Worm (Caenorhabditis elegans) whole organism, mixed stage, embryonic: Measurements from ENCODE around the gene tre-3.

Experiments used
- M03D4.4 ChIP-seq: sonication (generic microtip); optimal IDR thresholded peaks from 2 replicates; lab custom pipeline; 2017; ENCODE audit warnings: mild to moderate bottlenecking, missing genetic modification characterization, missing compliant biosample characterization
- bed-3 ChIP-seq: fragments of 200-800 bp; sonication (Bioruptor generic); optimal IDR thresholded peaks from 3 replicates; lab custom pipeline; 2018; ENCODE audit warnings: mild to moderate bottlenecking, missing genetic modification characterization, moderate library complexity, missing compliant biosample characterization
- blmp-1 ChIP-seq: fragments of 150-350 bp; optimal IDR thresholded peaks from 2 replicates; lab custom pipeline; 2014; ENCODE audit warnings: missing biosample characterization, missing genetic modification characterization
- ceh-39 ChIP-seq: fragments of 150-350 bp; optimal IDR thresholded peaks from 2 replicates; lab custom pipeline; 2014; ENCODE audit warnings: missing biosample characterization, missing genetic modification characterization
- ceh-43 ChIP-seq: fragments of 200-800 bp; sonication (Bioruptor generic); optimal IDR thresholded peaks from 2 replicates; lab custom pipeline; 2018; ENCODE audit warnings: mild to moderate bottlenecking, missing genetic modification characterization, moderate library complexity, missing compliant biosample characterization
- ces-1 ChIP-seq: fragments of 150-350 bp; optimal IDR thresholded peaks from 2 replicates; lab custom pipeline; 2014; ENCODE audit warnings: missing biosample characterization, missing genetic modification reagents, missing genetic modification characterization
- cnd-1 ChIP-seq: fragments of 200-800 bp; sonication (Bioruptor generic); optimal IDR thresholded peaks from 2 replicates; lab custom pipeline; 2018; ENCODE audit warnings: mild to moderate bottlenecking, missing genetic modification characterization, missing compliant biosample characterization
- drap-1 ChIP-seq: fragments of 200-800 bp; sonication (Bioruptor generic); optimal IDR thresholded peaks from 3 replicates; lab custom pipeline; 2018; ENCODE audit warnings: mild to moderate bottlenecking, missing genetic modification characterization, missing compliant biosample characterization
- elt-1 ChIP-seq: sonication (generic microtip); optimal IDR thresholded peaks from 2 replicates; lab custom pipeline; 2017; ENCODE audit warnings: missing genetic modification characterization, mild to moderate bottlenecking, missing compliant biosample characterization, antibody characterized with exemption, moderate library complexity, borderline replicate concordance; ENCODE audit not compliant: insufficient read depth
- elt-3 ChIP-seq: fragments of 150-350 bp; optimal IDR thresholded peaks from 2 replicates; lab custom pipeline; 2014; ENCODE audit warnings: missing biosample characterization, missing genetic modification characterization
- flh-1 ChIP-seq: fragments of 200-800 bp; sonication (Bioruptor generic); optimal IDR thresholded peaks from 2 replicates; lab custom pipeline; 2018; ENCODE audit warnings: mild to moderate bottlenecking, missing genetic modification characterization, moderate library complexity, missing compliant biosample characterization
- hlh-1 ChIP-seq: fragments of 150-350 bp; optimal IDR thresholded peaks from 2 replicates; lab custom pipeline; 2014; ENCODE audit warnings: missing biosample characterization, missing genetic modification reagents, missing genetic modification characterization
- lin-13 ChIP-seq: fragments of 150-350 bp; optimal IDR thresholded peaks from 2 replicates; lab custom pipeline; 2014; ENCODE audit warnings: missing biosample characterization, missing genetic modification characterization
- lin-32 ChIP-seq: fragments of 200-800 bp; sonication (Bioruptor generic); optimal IDR thresholded peaks from 2 replicates; lab custom pipeline; 2018; ENCODE audit warnings: mild to moderate bottlenecking, missing genetic modification characterization, missing compliant biosample characterization
- lsy-2 ChIP-seq: fragments of 150-350 bp; optimal IDR thresholded peaks from 2 replicates; lab custom pipeline; 2014; ENCODE audit warnings: missing biosample characterization, missing genetic modification characterization
- mab-5 ChIP-seq: fragments of 150-350 bp; optimal IDR thresholded peaks from 2 replicates; lab custom pipeline; 2014; ENCODE audit warnings: missing biosample characterization, missing genetic modification characterization
- mep-1 ChIP-seq: fragments of 150-350 bp; optimal IDR thresholded peaks from 2 replicates; lab custom pipeline; 2017; ENCODE audit warnings: missing biosample characterization, missing genetic modification reagents, missing genetic modification characterization, inconsistent platforms
- mls-2 ChIP-seq: sonication (generic microtip); optimal IDR thresholded peaks from 2 replicates; lab custom pipeline; 2016; ENCODE audit warnings: mild to moderate bottlenecking, missing genetic modification characterization, moderate library complexity, missing compliant biosample characterization
- nhr-12 ChIP-seq: fragments of 150-350 bp; optimal IDR thresholded peaks from 2 replicates; lab custom pipeline; 2014; ENCODE audit warnings: missing biosample characterization, missing genetic modification characterization
- nhr-2 ChIP-seq: fragments of 150-350 bp; optimal IDR thresholded peaks from 2 replicates; lab custom pipeline; 2014; ENCODE audit warnings: missing biosample characterization, missing genetic modification characterization
- nhr-28 ChIP-seq: fragments of 150-350 bp; optimal IDR thresholded peaks from 2 replicates; lab custom pipeline; 2014; ENCODE audit warnings: missing biosample characterization, missing genetic modification characterization
- nhr-76 ChIP-seq: sonication (generic microtip); optimal IDR thresholded peaks from 2 replicates; lab custom pipeline; 2017; ENCODE audit warnings: missing biosample characterization, missing genetic modification characterization
- pha-4 ChIP-seq: fragments of 150-350 bp; optimal IDR thresholded peaks from 2 replicates; lab custom pipeline; 2018; ENCODE audit warnings: missing biosample characterization, missing genetic modification reagents, missing genetic modification characterization
- sem-2 ChIP-seq: fragments of 200-800 bp; sonication (Bioruptor generic); optimal IDR thresholded peaks from 2 replicates; lab custom pipeline; 2018; ENCODE audit warnings: mild to moderate bottlenecking, missing genetic modification characterization, missing compliant biosample characterization
- snpc-4 ChIP-seq: fragments of 150-350 bp; optimal IDR thresholded peaks from 2 replicates; lab custom pipeline; 2014; ENCODE audit warnings: missing biosample characterization, missing genetic modification characterization
- tbx-8 ChIP-seq: fragments of 200-800 bp; sonication (Bioruptor generic); optimal IDR thresholded peaks from 2 replicates; lab custom pipeline; 2018; ENCODE audit warnings: mild to moderate bottlenecking, missing genetic modification characterization, moderate library complexity, missing compliant biosample characterization
- unc-120 ChIP-seq: sonication (generic microtip); optimal IDR thresholded peaks from 2 replicates; lab custom pipeline; 2017; ENCODE audit warnings: missing genetic modification characterization, missing compliant biosample characterization; ENCODE audit not compliant: poor library complexity, severe bottlenecking
- unc-39 ChIP-seq: fragments of 150-350 bp; optimal IDR thresholded peaks from 2 replicates; lab custom pipeline; 2014; ENCODE audit warnings: missing biosample characterization, missing genetic modification characterization
- unc-62 ChIP-seq: fragments of 150-350 bp; optimal IDR thresholded peaks from 2 replicates; lab custom pipeline; 2014; ENCODE audit warnings: missing biosample characterization, missing genetic modification reagents, missing genetic modification characterization
- zip-8 ChIP-seq: fragments of 150-350 bp; optimal IDR thresholded peaks from 2 replicates; lab custom pipeline; 2014; ENCODE audit warnings: missing biosample characterization, missing genetic modification characterization
- ztf-11 ChIP-seq: fragments of 150-350 bp; optimal IDR thresholded peaks from 2 replicates; lab custom pipeline; 2014; ENCODE audit warnings: missing biosample characterization, missing genetic modification characterization

Gene tre-3

DNA sequence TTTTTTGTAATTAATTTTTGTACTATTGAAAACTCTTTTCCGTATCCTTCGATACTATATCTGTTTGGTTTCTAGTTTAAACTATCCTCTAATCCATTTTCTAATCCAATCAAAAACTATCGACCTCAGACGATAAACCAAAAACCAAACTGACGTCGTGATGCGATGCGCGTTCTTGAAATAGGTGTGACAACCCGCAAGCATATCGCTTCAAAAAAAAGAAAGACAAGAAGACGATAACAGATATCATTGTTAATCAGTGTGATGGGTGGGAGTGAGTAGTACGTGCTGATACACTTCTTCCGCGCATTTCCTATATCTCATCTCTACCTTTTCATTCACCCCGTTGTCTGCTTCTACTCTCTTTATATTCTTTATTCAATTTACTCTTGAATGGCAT, 24.1 kb upstream of the tre-3 start, which contains the start of gene T04F3.1:
Gene T04F3.1, plus strand, starts transcription at position 246 of the 400 bp plus-strand sequence.
- TF ChIP-seq nhr-2 = no peak

ce11 chrV:11737333-11737732, 21.6 kb upstream of the tre-3 start:
- TF ChIP-seq M03D4.4 (tag; lab: Kevin White, UChicago) = no peak
- TF ChIP-seq zip-8 (tag; lab: Kevin White, UChicago) = no peak
- TF ChIP-seq ceh-39 (tag; lab: Kevin White, UChicago) = no peak
- TF ChIP-seq mep-1 = no peak
- TF ChIP-seq snpc-4 = no peak
- TF ChIP-seq unc-120 (tag; lab: Kevin White, UChicago) = no peak
- no peak for TF ChIP-seq lsy-2 (tag; lab: Kevin White, UChicago)
- no peak for TF ChIP-seq bed-3
- no peak for TF ChIP-seq unc-39
- no peak for TF ChIP-seq hlh-1

DNA sequence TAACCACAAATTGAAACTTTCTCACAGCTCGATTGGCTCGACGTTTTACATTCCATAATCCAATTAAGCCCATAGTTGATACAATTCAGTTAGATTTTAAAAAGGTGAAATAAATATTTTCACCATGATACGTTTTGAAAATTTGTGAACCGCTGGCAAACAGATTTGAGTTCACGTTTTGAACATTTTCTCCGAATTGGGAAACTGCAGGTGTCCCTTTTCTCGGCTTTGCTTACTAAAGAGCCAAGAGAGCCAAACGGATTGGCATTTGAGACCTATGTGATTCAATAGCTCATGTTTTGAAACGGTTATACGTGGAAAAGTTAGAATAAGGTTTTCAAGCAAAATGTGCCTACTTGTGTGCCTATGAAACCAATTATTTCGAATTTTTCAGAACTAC, 21.2 kb upstream of the tre-3 start, which contains the start of gene spe-42:
Gene spe-42, minus strand, starts transcription at position 101 of the 400 bp plus-strand sequence.
- TF ChIP-seq ztf-11 (tag; lab: Kevin White, UChicago) = no peak
- no peak for TF ChIP-seq drap-1 (GFP tag; lab: Kevin White, UChicago)
- no peak for TF ChIP-seq cnd-1 (tag; lab: Kevin White, UChicago)
- TF ChIP-seq sem-2 (GFP tag; lab: Kevin White, UChicago) = no peak
- TF ChIP-seq bed-3 = no peak

- TF ChIP-seq elt-1 (tag; lab: Kevin White, UChicago) (no peak), nhr-28 (tag; lab: Kevin White, UChicago) (no peak), hlh-1 (no peak), mep-1 (peak; percentile 58), pha-4 (tag; lab: Kevin White, UChicago) (no peak), tbx-8 (no peak), ces-1 (GFP tag; lab: Kevin White, UChicago) (no peak), bed-3 (no peak)
Measured at ce11 chrV:11733460-11733859, 17.8 kb upstream of the tre-3 start, which contains the start of gene npp-22. Gene npp-22, minus strand, starts transcription at chrV:11733472.

ce11 chrV:11732049-11732448, 16.3 kb upstream of the tre-3 start:
- no peak for TF ChIP-seq ztf-11 (tag; lab: Kevin White, UChicago)
- TF ChIP-seq nhr-76 (tag; lab: Kevin White, UChicago) = no peak
- TF ChIP-seq elt-3 = no peak
- no peak for TF ChIP-seq ceh-39 (tag; lab: Kevin White, UChicago)
- no peak for TF ChIP-seq mab-5 (tag; lab: Kevin White, UChicago)
- no peak for TF ChIP-seq mep-1
- TF ChIP-seq nhr-2 = no peak
- no peak for TF ChIP-seq zip-8 (tag; lab: Kevin White, UChicago)
- TF ChIP-seq lsy-2 (tag; lab: Kevin White, UChicago) = no peak
- no peak for TF ChIP-seq hlh-1
- no peak for TF ChIP-seq pha-4 (tag; lab: Kevin White, UChicago)
- TF ChIP-seq drap-1 (GFP tag; lab: Kevin White, UChicago) = no peak
- no peak for TF ChIP-seq nhr-12
- TF ChIP-seq flh-1 = no peak
- TF ChIP-seq ces-1 (GFP tag; lab: Kevin White, UChicago) = no peak
- no peak for TF ChIP-seq ceh-43 (GFP tag; lab: Kevin White, UChicago)
- no peak for TF ChIP-seq nhr-28 (tag; lab: Kevin White, UChicago)
- no peak for TF ChIP-seq unc-62 (GFP tag; lab: Kevin White, UChicago)

- no peak for TF ChIP-seq lin-13
- TF ChIP-seq ceh-39 (tag; lab: Kevin White, UChicago) = no peak
- TF ChIP-seq blmp-1 (tag; lab: Kevin White, UChicago) = no peak
- no peak for TF ChIP-seq nhr-2
- TF ChIP-seq ceh-43 (GFP tag; lab: Kevin White, UChicago) = no peak
- TF ChIP-seq flh-1 = no peak
- no peak for TF ChIP-seq ces-1 (GFP tag; lab: Kevin White, UChicago)
- no peak for TF ChIP-seq mls-2 (tag; lab: Kevin White, UChicago)
- no peak for TF ChIP-seq hlh-1
- TF ChIP-seq nhr-76 (tag; lab: Kevin White, UChicago) = no peak
- no peak for TF ChIP-seq lin-32 (GFP tag; lab: Kevin White, UChicago)
- TF ChIP-seq mep-1 = no peak
- TF ChIP-seq sem-2 (GFP tag; lab: Kevin White, UChicago) = no peak
- TF ChIP-seq unc-39 = no peak
- TF ChIP-seq zip-8 (tag; lab: Kevin White, UChicago) = no peak
- no peak for TF ChIP-seq unc-120 (tag; lab: Kevin White, UChicago)
- TF ChIP-seq cnd-1 (tag; lab: Kevin White, UChicago) = no peak
- TF ChIP-seq nhr-28 (tag; lab: Kevin White, UChicago) = no peak
- no peak for TF ChIP-seq M03D4.4 (tag; lab: Kevin White, UChicago)
- TF ChIP-seq ztf-11 (tag; lab: Kevin White, UChicago) = no peak
- TF ChIP-seq, all 35 proteins: peak for 0
Measured at ce11 chrV:11730060-11730459, 14.4 kb upstream of the tre-3 start, which contains the start of gene rhr-2. Gene rhr-2, minus strand, starts transcription at chrV:11730160.
